Worm (Caenorhabditis elegans) whole organism, late embryonic: ENCODE measurements around the gene unc-44.

Experiments used
- hlh-6 ChIP-seq: sonication (generic microtip); optimal IDR thresholded peaks from 2 replicates; lab custom pipeline; 2016; ENCODE audit warnings: missing genotype, missing genetic modification characterization, missing compliant biosample characterization
- hlh-8 ChIP-seq: sonication (generic microtip); optimal IDR thresholded peaks from 2 replicates; lab custom pipeline; 2016; ENCODE audit warnings: missing genotype, missing genetic modification characterization, missing compliant biosample characterization
- pqm-1 ChIP-seq: sonication (generic microtip); optimal IDR thresholded peaks from 2 replicates; lab custom pipeline; 2016; ENCODE audit warnings: missing genetic modification characterization, missing compliant biosample characterization

DNA sequence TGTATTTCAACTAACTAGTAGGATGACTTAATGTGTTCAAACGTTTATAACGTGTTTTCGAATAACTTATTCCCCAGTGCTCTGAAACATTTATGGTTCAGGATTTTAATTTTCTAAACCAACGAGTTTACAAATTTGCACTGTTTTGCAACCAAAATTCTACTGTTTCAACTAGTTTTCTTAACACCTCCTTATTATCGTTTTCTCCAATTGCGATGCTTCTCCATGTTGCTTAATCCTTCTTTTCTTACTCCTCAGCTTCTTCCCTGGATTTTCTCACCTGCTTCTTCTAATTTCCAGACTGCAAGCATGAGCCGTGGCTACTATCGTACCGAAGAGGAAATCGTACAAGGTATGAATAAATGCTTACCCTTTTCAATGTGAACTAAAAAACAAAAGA is 45.0 kb upstream of the unc-44 start, which contains the start of gene lin-33:
- no peak for TF ChIP-seq pqm-1
- no peak for TF ChIP-seq hlh-8 (tag; lab: Kevin White, UChicago)
- TF ChIP-seq hlh-6 (tag; lab: Kevin White, UChicago) = no peak
